Worm (Caenorhabditis elegans): ENCODE results near the gene T06C10.3.

Gene T06C10.3

DNA sequence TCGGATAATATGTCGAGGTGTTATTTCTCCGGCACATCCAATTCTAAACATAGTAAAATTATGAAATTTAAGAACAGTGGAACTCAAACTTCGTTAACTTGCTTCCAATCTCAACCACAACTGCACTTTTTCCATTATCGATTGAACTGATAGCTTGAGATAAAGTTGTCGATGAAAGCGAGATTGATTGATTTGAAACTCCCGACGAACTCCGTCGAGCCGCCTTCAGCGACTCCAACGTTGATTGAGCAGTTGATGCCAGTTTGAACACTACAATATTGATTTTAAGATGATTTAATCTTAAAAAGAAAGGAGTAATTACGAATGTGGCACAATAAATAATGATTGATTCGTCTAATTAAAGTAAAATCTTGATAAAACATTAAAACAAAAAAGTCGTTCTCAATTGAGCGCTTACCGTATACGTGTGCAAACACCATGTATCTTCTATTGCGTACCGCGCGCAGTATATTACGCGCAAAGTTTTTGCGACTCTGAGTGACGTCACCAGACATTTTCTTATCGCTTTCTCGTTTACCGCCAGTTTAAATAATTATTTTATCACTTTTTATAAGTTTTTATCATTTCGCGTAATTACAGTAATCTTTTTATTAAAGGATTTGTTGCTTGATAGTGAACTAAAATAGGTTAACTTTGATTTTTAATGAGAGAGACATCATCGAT lies 31.8 kb downstream of the T06C10.3 start, which contains the start of gene arp-11 (continued):
- TF ChIP-seq nhr-20 (tag; optimal IDR thresholded peaks at IDR 0.05), result peak; percentile 79
- peak; percentile 63 for TF ChIP-seq dsc-1 (tag; optimal IDR thresholded peaks at IDR 0.05)
- peak; percentile 64 for TF ChIP-seq tbx-2 (tag; optimal IDR thresholded peaks at IDR 0.05)
- TF ChIP-seq mep-1 (tag; optimal IDR thresholded peaks at IDR 0.05), result peak; percentile 85
- TF ChIP-seq rnt-1 (tag; optimal IDR thresholded peaks at IDR 0.05), result peak; percentile 55
- peak; percentile 75 for TF ChIP-seq nhr-90 (tag; optimal IDR thresholded peaks at IDR 0.05; ENCODE audit: poor library complexity)
- TF ChIP-seq mdl-1 (tag; optimal IDR thresholded peaks at IDR 0.05), result peak in 1 of 2 experiments; percentile 71
- TF ChIP-seq xbp-1 (tag; optimal IDR thresholded peaks at IDR 0.05), result peak; percentile 77
- no peak for TF ChIP-seq alr-1 (tag; optimal IDR thresholded peaks at IDR 0.05; ENCODE audit: borderline replicate concordance)
- TF ChIP-seq elt-2 (tag; optimal IDR thresholded peaks at IDR 0.05), result peak; percentile 94
- TF ChIP-seq hlh-4 (tag; optimal IDR thresholded peaks at IDR 0.05), result no peak
- no peak for TF ChIP-seq pax-3 (tag; optimal IDR thresholded peaks at IDR 0.05)
- peak; percentile 61 for TF ChIP-seq egl-13 (tag; optimal IDR thresholded peaks at IDR 0.05)
- peak; percentile 74 for TF ChIP-seq fkh-8 (tag; optimal IDR thresholded peaks at IDR 0.05)
- TF ChIP-seq pqm-1 (tag; optimal IDR thresholded peaks at IDR 0.05), result no peak
- no peak for TF ChIP-seq nhr-11 (tag; optimal IDR thresholded peaks at IDR 0.05)
- no peak for TF ChIP-seq sup-37 (GFP tag; optimal IDR thresholded peaks at IDR 0.05)
- TF ChIP-seq fkh-10 (GFP tag; optimal IDR thresholded peaks at IDR 0.05), result no peak
- TF ChIP-seq lin-14 (GFP tag; optimal IDR thresholded peaks at IDR 0.05), result peak; percentile 86
- TF ChIP-seq sox-4 (tag; optimal IDR thresholded peaks at IDR 0.05), result no peak
- TF ChIP-seq dpl-1 (GFP tag; optimal IDR thresholded peaks at IDR 0.05), result peak; percentile 72 to 78 (median 76)
- TF ChIP-seq unc-30 (tag; optimal IDR thresholded peaks at IDR 0.05), result no peak
- no peak for TF ChIP-seq ceh-63 (GFP tag; optimal IDR thresholded peaks at IDR 0.05)
- no peak for TF ChIP-seq C04F5.9 (tag; optimal IDR thresholded peaks at IDR 0.05)
- TF ChIP-seq nhr-28 (tag; optimal IDR thresholded peaks at IDR 0.05), result no peak
- TF ChIP-seq ceh-90 (tag; optimal IDR thresholded peaks at IDR 0.05), result no peak
- TF ChIP-seq tlp-1 (tag; optimal IDR thresholded peaks at IDR 0.05), result no peak
- TF ChIP-seq ets-5 (GFP tag; IDR thresholded peaks at IDR 0.05), result no peak
- TF ChIP-seq pag-3 (tag; optimal IDR thresholded peaks at IDR 0.05; ENCODE audit: borderline replicate concordance, insufficient read depth), result no peak
- TF ChIP-seq nhr-71 (tag; optimal IDR thresholded peaks at IDR 0.05), result peak; percentile 87
- TF ChIP-seq fkh-4 (tag; optimal IDR thresholded peaks at IDR 0.05; ENCODE audit: borderline replicate concordance), result no peak
- no peak for TF ChIP-seq sptf-1 (tag; optimal IDR thresholded peaks at IDR 0.05)
- TF ChIP-seq grh-1 (GFP tag; IDR thresholded peaks at IDR 0.05), result no peak
- TF ChIP-seq unc-98 (GFP tag; IDR thresholded peaks at IDR 0.05), result no peak
- no peak for TF ChIP-seq lin-39 (tag; optimal IDR thresholded peaks at IDR 0.05)

DNA sequence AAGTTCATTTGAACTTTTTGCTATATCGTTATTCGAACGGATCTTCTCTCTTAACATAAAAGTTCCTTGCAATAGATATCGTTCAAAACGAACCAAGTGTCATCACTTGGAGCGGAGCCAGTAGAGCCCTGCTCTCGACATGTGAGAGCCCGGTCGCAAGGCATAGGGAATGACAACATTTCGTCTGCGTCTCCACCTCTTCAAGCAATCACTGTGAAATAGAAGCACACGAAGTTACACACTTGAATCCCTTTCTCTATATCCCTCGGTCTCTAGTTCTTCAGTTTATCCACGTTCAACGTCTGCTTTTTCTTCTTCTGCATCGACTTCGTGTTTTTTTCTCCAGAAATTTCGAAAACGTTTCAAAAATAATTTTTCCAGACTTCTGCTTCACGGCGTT lies 32.8 kb downstream of the T06C10.3 start, which contains the start of gene C49H3.6:
Gene C49H3.6 (plus strand): TSS at position 380 of the 400 bp plus-strand sequence.
- TF ChIP-seq nhr-20 (tag; optimal IDR thresholded peaks at IDR 0.05) (peak; percentile 17), isw-1 (GFP tag; IDR thresholded peaks at IDR 0.05) (peak; percentile 18; the same call in 1 of the 2 replicates), lsy-2 (tag; optimal IDR thresholded peaks at IDR 0.05) (peak in 1 of 2 experiments; percentile 72), swsn-7 (tag; optimal IDR thresholded peaks at IDR 0.05) (peak; percentile 40), mdl-1 (tag; optimal IDR thresholded peaks at IDR 0.05) (peak in 1 of 2 experiments; percentile 21), ceh-88 (GFP tag; IDR thresholded peaks at IDR 0.05) (0 out of 2 replicates have a peak, but pooled peaks have one; percentile 24), rnt-1 (tag; optimal IDR thresholded peaks at IDR 0.05) (peak; percentile 42), pag-3 (tag; optimal IDR thresholded peaks at IDR 0.05; ENCODE audit: borderline replicate concordance, insufficient read depth) (no peak), egl-27 (tag; optimal IDR thresholded peaks at IDR 0.05) (no peak), C34B4.2 (tag; optimal IDR thresholded peaks at IDR 0.05) (no peak), xbp-1 (tag; optimal IDR thresholded peaks at IDR 0.05) (peak; percentile 5), fkh-8 (tag; optimal IDR thresholded peaks at IDR 0.05) (peak; percentile 43), ets-5 (GFP tag; IDR thresholded peaks at IDR 0.05) (no peak), nhr-71 (tag; optimal IDR thresholded peaks at IDR 0.05) (peak; percentile 55), fkh-10 (GFP tag; optimal IDR thresholded peaks at IDR 0.05) (peak; percentile 2), efl-1 (optimal IDR thresholded peaks at IDR 0.05) (peak; percentile 24 to 26), efl-1 (GFP tag; optimal IDR thresholded peaks at IDR 0.05 in 1 of 2) (no peak), lir-3 (tag; optimal IDR thresholded peaks at IDR 0.05; ENCODE audit: poor library complexity) (peak; percentile 3), nhr-84 (tag; optimal IDR thresholded peaks at IDR 0.05) (no peak), zag-1 (tag; optimal IDR thresholded peaks at IDR 0.05) (no peak), sup-37 (GFP tag; optimal IDR thresholded peaks at IDR 0.05) (no peak), unc-62 (GFP tag; optimal IDR thresholded peaks at IDR 0.05) (no peak), F16B12.6 (tag; optimal IDR thresholded peaks at IDR 0.05) (peak; percentile 13), unc-86 (tag; optimal IDR thresholded peaks at IDR 0.05) (no peak), dpl-1 (GFP tag; optimal IDR thresholded peaks at IDR 0.05) (peak in 1 of 3 experiments; percentile 18), ceh-82 (tag; optimal IDR thresholded peaks at IDR 0.05) (peak in 1 of 3 experiments; percentile 39)

Data from whole organism, L1 larva.